Worm (Caenorhabditis elegans) whole organism, L1 larva: ENCODE data around the gene pax-2.

Experiments
- Y116A8C.19 ChIP-seq: sonication (generic microtip); optimal IDR thresholded peaks from 2 replicates; lab custom pipeline; 2016; ENCODE audit warnings: missing compliant biosample characterization, missing genetic modification characterization, borderline replicate concordance
- jun-1 ChIP-seq: fragments of 150-350 bp; optimal IDR thresholded peaks from 2 replicates; lab custom pipeline; 2014; ENCODE audit warnings: missing biosample characterization, missing genetic modification reagents, missing genetic modification characterization
- lin-14 ChIP-seq: fragments of 200-800 bp; sonication (Bioruptor generic); optimal IDR thresholded peaks from 2 replicates; lab custom pipeline; 2018; ENCODE audit warnings: mild to moderate bottlenecking, missing genetic modification characterization, moderate library complexity, missing compliant biosample characterization
- lsy-2 ChIP-seq, 2 experiments: fragments of 150-350 bp; optimal IDR thresholded peaks; 2 replicates each; lab custom pipeline; 2014; ENCODE audit warnings: missing biosample characterization in 2 of 2, missing genetic modification characterization in 2 of 2
- nhr-85 ChIP-seq: sonication (generic microtip); peaks from one replicate; lab custom pipeline; 2016; ENCODE audit warnings: missing genetic modification characterization, inconsistent platforms, missing compliant biosample characterization
- pag-3 ChIP-seq: sonication (generic microtip); optimal IDR thresholded peaks from 2 replicates; lab custom pipeline; 2017; ENCODE audit warnings: missing genetic modification characterization, mild to moderate bottlenecking, missing compliant biosample characterization, antibody characterized with exemption, borderline replicate concordance; ENCODE audit not compliant: insufficient read depth
- pqm-1 ChIP-seq: sonication (generic microtip); optimal IDR thresholded peaks from 3 replicates; lab custom pipeline; 2017; ENCODE audit warnings: missing biosample characterization, missing genetic modification characterization
- unc-62 ChIP-seq: fragments of 150-350 bp; optimal IDR thresholded peaks from 2 replicates; lab custom pipeline; 2014; ENCODE audit warnings: missing biosample characterization, missing genetic modification reagents, missing genetic modification characterization

DNA sequence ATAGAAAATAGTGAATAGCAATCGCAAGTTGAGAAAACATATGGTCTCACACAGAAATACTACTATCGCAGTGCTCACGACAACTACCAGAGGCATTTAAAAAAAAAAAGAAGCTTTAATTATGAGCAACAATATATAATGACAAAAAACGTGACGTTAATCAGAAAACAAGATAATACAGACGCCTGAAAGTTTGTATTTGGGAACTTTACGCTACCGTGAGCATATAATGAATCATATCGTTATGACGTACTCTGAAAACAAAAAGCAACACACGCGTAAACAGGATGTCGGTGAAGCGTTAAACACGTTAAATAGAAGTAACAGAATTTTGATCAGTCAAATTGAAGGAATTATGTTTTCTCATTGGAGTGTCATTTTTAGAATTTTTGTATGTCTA is 21.7 kb upstream of the pax-2 start, which contains the start of gene srbc-71:
- TF ChIP-seq lsy-2 (tag; optimal IDR thresholded peaks at IDR 0.05; lab: Kevin White, UChicago) = no peak
- no peak for TF ChIP-seq nhr-85 (tag; lab: Kevin White, UChicago)
- TF ChIP-seq Y116A8C.19 = no peak
- no peak for TF ChIP-seq pag-3 (tag; lab: Kevin White, UChicago)
- no peak for TF ChIP-seq unc-62 (GFP tag; lab: Kevin White, UChicago)
- TF ChIP-seq pqm-1 (tag; lab: Kevin White, UChicago) = no peak
- TF ChIP-seq jun-1 (tag; lab: Kevin White, UChicago) = no peak
- TF ChIP-seq lin-14 = no peak
